Worm (Caenorhabditis elegans): ENCODE results near the gene pals-39.

DNA sequence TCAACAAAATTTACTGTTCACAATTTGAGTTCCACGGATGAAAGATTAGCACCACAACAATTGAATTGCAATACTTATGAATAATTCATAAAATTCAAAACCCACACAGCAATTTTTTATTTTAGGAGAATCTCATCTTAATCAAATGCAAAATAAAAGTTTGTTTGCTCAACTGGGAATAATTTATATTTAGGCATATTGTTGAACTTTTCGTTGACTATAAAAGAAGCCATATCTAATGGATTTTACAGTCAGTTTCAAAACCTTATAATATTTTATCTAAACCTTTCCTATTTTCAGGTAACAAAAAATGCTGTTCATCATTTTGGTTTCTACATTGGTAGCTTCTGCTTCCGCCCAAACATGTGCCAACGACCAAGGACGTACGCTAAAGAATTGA, 25.4 kb downstream of the pals-39 start, which contains the start of gene C54D10.3:
- TF ChIP-seq nhr-77 (tag; optimal IDR thresholded peaks at IDR 0.05) (no peak), ces-1 (GFP tag; optimal IDR thresholded peaks at IDR 0.05) (no peak), unc-62 (GFP tag; optimal IDR thresholded peaks at IDR 0.05 in 1 of 2) (peak in 1 of 2 experiments; percentile 87), unc-62 (tag; optimal IDR thresholded peaks at IDR 0.05) (no peak), spr-3 (GFP tag; optimal IDR thresholded peaks at IDR 0.05) (no peak), nhr-11 (tag; optimal IDR thresholded peaks at IDR 0.05) (no peak), lin-29 (GFP tag; IDR thresholded peaks at IDR 0.05) (no peak), pha-4 (GFP tag; IDR thresholded peaks at IDR 0.05) (no peak), pha-4 (tag; optimal IDR thresholded peaks at IDR 0.05) (no peak), D1046.2 (GFP tag; IDR thresholded peaks at IDR 0.05) (no peak), snpc-4 (tag; optimal IDR thresholded peaks at IDR 0.05) (no peak), nhr-237 (tag; optimal IDR thresholded peaks at IDR 0.05) (no peak), mep-1 (tag; optimal IDR thresholded peaks at IDR 0.05) (no peak)

Measured in whole organism, L4 larva.